Worm (Caenorhabditis elegans) whole organism, L3 larva: Measurements from ENCODE around the gene K12D12.5.

Experiments used
- R02D3.7 ChIP-seq: fragments of 150-350 bp; optimal IDR thresholded peaks from 2 replicates; lab custom pipeline; 2014; ENCODE audit warnings: missing biosample characterization, missing genetic modification characterization
- ZK546.5 ChIP-seq: sonication (generic microtip); optimal IDR thresholded peaks from 2 replicates; lab custom pipeline; 2017; ENCODE audit warnings: missing biosample characterization, missing genetic modification characterization
- aly-2 ChIP-seq: fragments of 150-350 bp; optimal IDR thresholded peaks from 2 replicates; lab custom pipeline; 2014; ENCODE audit warnings: missing biosample characterization, missing genetic modification characterization
- ama-1 ChIP-seq: fragments of 150-350 bp; optimal IDR thresholded peaks from 2 replicates; lab custom pipeline; 2018
- ceh-16 ChIP-seq: sonication (generic microtip); optimal IDR thresholded peaks from 2 replicates; lab custom pipeline; 2017; ENCODE audit warnings: missing biosample characterization, missing genetic modification characterization
- ceh-28 ChIP-seq: fragments of 150-350 bp; optimal IDR thresholded peaks from 2 replicates; lab custom pipeline; 2014; ENCODE audit warnings: missing biosample characterization, missing genetic modification reagents, missing genetic modification characterization
- ceh-82 ChIP-seq: fragments of 150-350 bp; optimal IDR thresholded peaks from 2 replicates; lab custom pipeline; 2014; ENCODE audit warnings: missing biosample characterization, missing genetic modification characterization
- ceh-9 ChIP-seq: sonication (generic microtip); optimal IDR thresholded peaks from 2 replicates; lab custom pipeline; 2018; ENCODE audit warnings: missing biosample characterization, missing genetic modification characterization
- daf-12 ChIP-seq: fragments of 150-350 bp; optimal IDR thresholded peaks from 2 replicates; lab custom pipeline; 2014; ENCODE audit warnings: missing biosample characterization, missing genetic modification reagents, missing genetic modification characterization
- egl-27 ChIP-seq: sonication (generic microtip); optimal IDR thresholded peaks from 4 replicates; lab custom pipeline; 2017; ENCODE audit warnings: missing biosample characterization, missing genetic modification reagents, missing genetic modification characterization
- egl-5 ChIP-seq: fragments of 150-350 bp; optimal IDR thresholded peaks from 2 replicates; lab custom pipeline; 2017; ENCODE audit warnings: missing biosample characterization, missing genetic modification reagents, missing genetic modification characterization, inconsistent platforms
- elt-1 ChIP-seq: fragments of 150-350 bp; optimal IDR thresholded peaks from 2 replicates; lab custom pipeline; 2014; ENCODE audit warnings: missing biosample characterization, missing genetic modification characterization
- elt-3 ChIP-seq, 3 experiments: fragments of 150-350 bp in 1 of 3; sonication (generic microtip) in 2 of 3; optimal IDR thresholded peaks; 2 replicates in 2 of 3; 4 replicates in 1 of 3; lab custom pipeline; 2014 to 2017; ENCODE audit warnings: missing biosample characterization in 3 of 3, missing genetic modification characterization in 3 of 3
- eor-1 ChIP-seq, 2 experiments: fragments of 150-350 bp; optimal IDR thresholded peaks; 2 replicates each; lab custom pipeline; 2014 to 2018; ENCODE audit warnings: missing biosample characterization in 2 of 2, missing genetic modification characterization in 2 of 2
- fkh-10 ChIP-seq: sonication (generic microtip); optimal IDR thresholded peaks from 2 replicates; lab custom pipeline; 2017; ENCODE audit warnings: missing biosample characterization, missing genetic modification reagents, missing genetic modification characterization
- fkh-2 ChIP-seq: fragments of 150-350 bp; optimal IDR thresholded peaks from 2 replicates; lab custom pipeline; 2014; ENCODE audit warnings: missing biosample characterization, missing genetic modification reagents, missing genetic modification characterization
- fos-1 ChIP-seq: fragments of 150-350 bp; optimal IDR thresholded peaks from 2 replicates; lab custom pipeline; 2014; ENCODE audit warnings: missing biosample characterization, missing genetic modification characterization
- hmg-11 ChIP-seq: sonication (generic microtip); optimal IDR thresholded peaks from 2 replicates; lab custom pipeline; 2016; ENCODE audit warnings: missing genetic modification characterization, missing compliant biosample characterization
- jun-1 ChIP-seq: fragments of 150-350 bp; optimal IDR thresholded peaks from 2 replicates; lab custom pipeline; 2014; ENCODE audit warnings: missing biosample characterization, missing genetic modification reagents, missing genetic modification characterization
- lin-15B ChIP-seq: fragments of 150-350 bp; optimal IDR thresholded peaks from 2 replicates; lab custom pipeline; 2014; ENCODE audit warnings: missing biosample characterization, missing genetic modification characterization
- lin-39 ChIP-seq: fragments of 150-350 bp; optimal IDR thresholded peaks from 2 replicates; lab custom pipeline; 2018; ENCODE audit warnings: missing biosample characterization, missing genetic modification reagents, missing genetic modification characterization
- lsy-12 ChIP-seq: sonication (generic microtip); optimal IDR thresholded peaks from 2 replicates; lab custom pipeline; 2016; ENCODE audit warnings: mild to moderate bottlenecking, missing genetic modification characterization, missing compliant biosample characterization
- mdl-1 ChIP-seq: fragments of 150-350 bp; optimal IDR thresholded peaks from 2 replicates; lab custom pipeline; 2014; ENCODE audit warnings: missing biosample characterization, missing genetic modification characterization
- nfya-1 ChIP-seq: sonication (generic microtip); optimal IDR thresholded peaks from 2 replicates; lab custom pipeline; 2017; ENCODE audit warnings: missing genetic modification characterization, mild to moderate bottlenecking, missing compliant biosample characterization, antibody characterized with exemption, moderate library complexity; ENCODE audit not compliant: insufficient read depth
- nhr-11 ChIP-seq: fragments of 150-350 bp; optimal IDR thresholded peaks from 2 replicates; lab custom pipeline; 2014; ENCODE audit warnings: missing biosample characterization, missing genetic modification characterization
- nhr-12 ChIP-seq: fragments of 150-350 bp; optimal IDR thresholded peaks from 2 replicates; lab custom pipeline; 2014; ENCODE audit warnings: missing biosample characterization, missing genetic modification characterization
- nhr-23 ChIP-seq: fragments of 150-350 bp; optimal IDR thresholded peaks from 2 replicates; lab custom pipeline; 2014; ENCODE audit warnings: missing biosample characterization, missing genetic modification reagents, missing genetic modification characterization
- nhr-237 ChIP-seq: fragments of 150-350 bp; optimal IDR thresholded peaks from 2 replicates; lab custom pipeline; 2014; ENCODE audit warnings: missing biosample characterization, missing genetic modification characterization
- nhr-25 ChIP-seq: sonication (generic microtip); optimal IDR thresholded peaks from 2 replicates; lab custom pipeline; 2017; ENCODE audit warnings: missing biosample characterization, missing genetic modification characterization
- nhr-28 ChIP-seq: fragments of 150-350 bp; optimal IDR thresholded peaks from 2 replicates; lab custom pipeline; 2014; ENCODE audit warnings: missing biosample characterization, missing genetic modification characterization
- nhr-43 ChIP-seq: sonication (generic microtip); optimal IDR thresholded peaks from 2 replicates; lab custom pipeline; 2016; ENCODE audit warnings: mild to moderate bottlenecking, missing genetic modification characterization, missing compliant biosample characterization; ENCODE audit not compliant: poor library complexity, severe bottlenecking
- nhr-67 ChIP-seq: fragments of 150-350 bp; optimal IDR thresholded peaks from 2 replicates; lab custom pipeline; 2014; ENCODE audit warnings: missing biosample characterization, missing genetic modification characterization
- nhr-76 ChIP-seq: fragments of 150-350 bp; sonication (generic microtip); optimal IDR thresholded peaks from 5 replicates; lab custom pipeline; 2014; ENCODE audit warnings: missing biosample characterization, missing genetic modification characterization
- nhr-77 ChIP-seq: fragments of 150-350 bp; optimal IDR thresholded peaks from 2 replicates; lab custom pipeline; 2014; ENCODE audit warnings: missing biosample characterization, missing genetic modification characterization
- pha-4 ChIP-seq: fragments of 150-350 bp; optimal IDR thresholded peaks from 2 replicates; lab custom pipeline; 2014; ENCODE audit warnings: missing biosample characterization, missing genetic modification reagents, missing genetic modification characterization
- pqm-1 ChIP-seq: fragments of 150-350 bp; optimal IDR thresholded peaks from 2 replicates; lab custom pipeline; 2017; ENCODE audit warnings: missing biosample characterization, missing genetic modification characterization, inconsistent platforms
- sea-2 ChIP-seq: fragments of 150-350 bp; sonication (generic microtip); optimal IDR thresholded peaks from 4 replicates; lab custom pipeline; 2014; ENCODE audit warnings: missing biosample characterization, missing genetic modification reagents, missing genetic modification characterization
- skn-1 ChIP-seq: fragments of 150-350 bp; optimal IDR thresholded peaks from 2 replicates; lab custom pipeline; 2014; ENCODE audit warnings: missing biosample characterization, missing genetic modification characterization
- snpc-4 ChIP-seq: fragments of 150-350 bp; optimal IDR thresholded peaks from 2 replicates; lab custom pipeline; 2014; ENCODE audit warnings: missing biosample characterization, missing genetic modification characterization
- tbx-2 ChIP-seq: sonication (generic microtip); optimal IDR thresholded peaks from 2 replicates; lab custom pipeline; 2016; ENCODE audit warnings: mild to moderate bottlenecking, missing genetic modification characterization, missing compliant biosample characterization
- unc-39 ChIP-seq: sonication (generic microtip); optimal IDR thresholded peaks from 4 replicates; lab custom pipeline; 2017; ENCODE audit warnings: missing biosample characterization, missing genetic modification characterization
- unc-62 ChIP-seq: fragments of 150-350 bp; sonication (generic microtip); optimal IDR thresholded peaks from 4 replicates; lab custom pipeline; 2014; ENCODE audit warnings: missing biosample characterization, missing genetic modification reagents, missing genetic modification characterization
- zag-1 ChIP-seq: fragments of 150-350 bp; optimal IDR thresholded peaks from 2 replicates; lab custom pipeline; 2014; ENCODE audit warnings: missing biosample characterization, missing genetic modification characterization
- ztf-11 ChIP-seq: fragments of 150-350 bp; optimal IDR thresholded peaks from 2 replicates; lab custom pipeline; 2014; ENCODE audit warnings: missing biosample characterization, missing genetic modification characterization
- ztf-4 ChIP-seq: fragments of 150-350 bp; optimal IDR thresholded peaks from 2 replicates; lab custom pipeline; 2014; ENCODE audit warnings: missing biosample characterization, missing genetic modification characterization

The K12D12.5 gene

DNA sequence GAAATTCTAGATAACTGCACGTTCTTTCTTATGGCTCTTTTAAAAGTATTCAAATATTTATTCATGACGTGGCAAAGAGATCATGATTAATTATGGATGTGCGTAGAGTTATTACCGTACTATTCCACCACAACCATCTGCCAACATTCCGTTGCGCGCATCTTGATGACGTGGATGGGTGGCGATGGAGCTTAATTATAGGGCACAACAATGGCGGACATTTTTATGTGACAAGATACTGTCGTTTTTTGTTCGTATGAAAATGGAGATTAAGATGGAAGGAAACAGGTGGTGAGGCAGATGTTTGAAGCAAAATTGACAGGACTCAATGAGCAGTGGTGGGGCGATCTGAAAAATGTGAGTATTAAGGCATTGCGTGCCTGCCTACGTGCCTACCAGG lies 26.9 kb downstream of the K12D12.5 start:
- no peak for TF ChIP-seq nhr-77
- no peak for TF ChIP-seq tbx-2
- TF ChIP-seq fos-1 (tag; lab: Kevin White, UChicago) = no peak
- TF ChIP-seq unc-39 = no peak
- TF ChIP-seq fkh-10 (GFP tag; lab: Kevin White, UChicago) = no peak
- TF ChIP-seq nhr-23 (tag; lab: Kevin White, UChicago) = no peak

- TF ChIP-seq ama-1 (no peak), elt-1 (tag; lab: Kevin White, UChicago) (peak; percentile 82), nhr-12 (tag; lab: Kevin White, UChicago) (no peak), ZK546.5 (tag; lab: Kevin White, UChicago) (no peak)
Observed at ce11 chrII:11888150-11888549, 27.3 kb downstream of the K12D12.5 start.

DNA sequence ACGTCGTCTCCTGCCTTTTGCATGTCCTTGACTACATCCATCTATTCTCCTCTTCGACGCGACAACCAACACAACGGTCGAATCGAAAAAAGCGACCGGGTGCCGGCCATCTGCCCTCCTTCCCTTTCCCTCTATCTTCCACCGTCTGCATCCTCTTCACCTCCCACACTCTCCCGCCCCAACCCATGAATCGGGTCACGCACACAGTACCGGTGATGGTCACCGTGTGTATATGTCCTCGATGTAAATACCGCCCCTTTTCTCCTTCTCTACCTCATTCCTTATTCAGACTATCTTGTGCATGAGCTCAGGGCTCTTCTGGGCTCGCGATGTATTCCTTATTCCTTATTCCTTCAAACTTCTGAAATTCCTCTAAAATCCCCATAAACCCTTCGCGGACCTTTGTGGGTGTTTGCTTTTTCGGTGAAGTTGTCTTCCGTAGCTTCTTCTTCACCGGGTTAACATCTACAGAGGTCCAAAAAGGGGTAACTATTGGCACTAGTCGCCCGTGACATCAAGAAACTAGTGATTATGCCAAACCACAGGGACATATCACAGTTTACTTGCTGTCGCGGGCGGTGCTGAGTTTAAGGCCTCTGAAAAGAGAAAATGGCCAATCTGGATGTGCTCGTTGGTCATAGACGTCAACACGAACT lies 28.7 kb downstream of the K12D12.5 start:
- TF ChIP-seq nhr-28 (no peak), unc-62 (GFP tag; lab: Kevin White, UChicago) (no peak), lin-15B (tag; lab: Kevin White, UChicago) (no peak), jun-1 (tag; lab: Kevin White, UChicago) (no peak), ztf-4 (no peak), ceh-9 (tag; lab: Kevin White, UChicago) (no peak), nhr-25 (tag; lab: Kevin White, UChicago) (peak; percentile 72), egl-27 (tag; lab: Kevin White, UChicago) (no peak), pha-4 (tag; lab: Kevin White, UChicago) (peak; percentile 29), ceh-82 (tag; lab: Kevin White, UChicago) (no peak), nhr-237 (tag; lab: Kevin White, UChicago) (no peak), eor-1 (tag; optimal IDR thresholded peaks at IDR 0.05; lab: Kevin White, UChicago) (no peak), daf-12 (no peak), ama-1 (peak; percentile 22), nhr-11 (tag; lab: Kevin White, UChicago) (no peak), fkh-2 (tag; lab: Kevin White, UChicago) (no peak), hmg-11 (tag; lab: Kevin White, UChicago) (peak; percentile 27), nfya-1 (tag; lab: Kevin White, UChicago) (peak; percentile 0), fos-1 (tag; lab: Kevin White, UChicago) (no peak), nhr-67 (no peak), mdl-1 (tag; lab: Kevin White, UChicago) (no peak), nhr-23 (tag; lab: Kevin White, UChicago) (peak; percentile 64), snpc-4 (tag; lab: Kevin White, UChicago) (no peak), lsy-12 (tag; lab: Kevin White, UChicago) (no peak), elt-3 (tag; optimal IDR thresholded peaks at IDR 0.05; lab: Kevin White, UChicago) (no peak), sea-2 (no peak), skn-1 (no peak), ceh-16 (tag; lab: Kevin White, UChicago) (no peak), lin-39 (peak; percentile 7), ZK546.5 (tag; lab: Kevin White, UChicago) (no peak), unc-39 (no peak), tbx-2 (no peak), nhr-12 (tag; lab: Kevin White, UChicago) (no peak), aly-2 (tag; lab: Kevin White, UChicago) (no peak), ztf-11 (tag; lab: Kevin White, UChicago) (no peak), zag-1 (tag; lab: Kevin White, UChicago) (no peak), R02D3.7 (tag; lab: Kevin White, UChicago) (no peak), nhr-76 (tag; lab: Kevin White, UChicago) (no peak), egl-5 (tag; lab: Kevin White, UChicago) (no peak), fkh-10 (GFP tag; lab: Kevin White, UChicago) (no peak), nhr-77 (no peak), pqm-1 (tag; lab: Kevin White, UChicago) (no peak), nhr-43 (tag; lab: Kevin White, UChicago) (no peak), ceh-28 (tag; lab: Kevin White, UChicago) (no peak)
